Fruit fly (Drosophila melanogaster) whole organism, embryonic: ENCODE results near the gene CG31365.
A peak's percentile ranks its signal among the peaks of the same experiment; 100 is the strongest.

Source experiments
- Adf1 ChIP-seq: fragments of 200-800 bp; sonication (Bioruptor generic); IDR thresholded peaks from 2 replicates; pipeline ENCODE4 v1.3.6; 2022; ENCODE audit warnings: missing biosample characterization, missing genetic modification characterization
- Aef1 ChIP-seq: fragments of 200-800 bp; sonication (Bioruptor generic); IDR thresholded peaks from 3 replicates; pipeline ENCODE4 v1.3.6; 2022; ENCODE audit warnings: missing biosample characterization, missing genetic modification characterization
- C15 ChIP-seq: fragments of 200-800 bp; sonication (Bioruptor generic); IDR thresholded peaks from 3 replicates; pipeline ENCODE4 v1.3.6; 2022; ENCODE audit warnings: missing biosample characterization, missing genetic modification characterization
- CG10209 ChIP-seq: fragments of 200-800 bp; sonication (Bioruptor generic); optimal IDR thresholded peaks from 3 replicates; lab custom pipeline; 2017; ENCODE audit warnings: missing biosample characterization, mild to moderate bottlenecking, missing genetic modification characterization, missing genetic modification reagents
- CG11456 ChIP-seq: fragments of 200-800 bp; sonication (Bioruptor generic); IDR thresholded peaks from 3 replicates; pipeline ENCODE4 v1.3.6; 2022; ENCODE audit warnings: missing biosample characterization, missing genetic modification characterization
- CG11560 ChIP-seq: fragments of 200-800 bp; sonication (Bioruptor generic); IDR thresholded peaks from 3 replicates; pipeline ENCODE4 v1.3.6; 2022; ENCODE audit warnings: missing biosample characterization, missing genetic modification characterization
- CG13894 ChIP-seq: fragments of 200-800 bp; sonication (Bioruptor generic); optimal IDR thresholded peaks from 3 replicates; lab custom pipeline; 2018; ENCODE audit warnings: missing biosample characterization, mild to moderate bottlenecking, missing genetic modification characterization, moderate library complexity
- CG17385 ChIP-seq: fragments of 200-800 bp; sonication (Bioruptor generic); optimal IDR thresholded peaks from 3 replicates; lab custom pipeline; 2018; ENCODE audit warnings: missing biosample characterization, mild to moderate bottlenecking, missing genetic modification characterization
- CG2120 ChIP-seq: fragments of 200-800 bp; sonication (Bioruptor generic); optimal IDR thresholded peaks from 3 replicates; lab custom pipeline; 2016; ENCODE audit warnings: missing biosample characterization, missing genetic modification characterization
- CG2875 ChIP-seq: fragments of 200-800 bp; sonication (Bioruptor generic); optimal IDR thresholded peaks from 2 replicates; lab custom pipeline; 2017; ENCODE audit warnings: missing biosample characterization, mild to moderate bottlenecking, missing genetic modification characterization, missing genetic modification reagents
- CG4404 ChIP-seq: fragments of 200-800 bp; sonication (Bioruptor generic); IDR thresholded peaks from 2 replicates; pipeline ENCODE4 v1.3.6; 2022; ENCODE audit warnings: missing biosample characterization, missing genetic modification characterization
- CG5953 ChIP-seq: fragments of 200-800 bp; sonication (Bioruptor generic); IDR thresholded peaks from 2 replicates; pipeline ENCODE4 v1.3.6; 2022; ENCODE audit warnings: missing biosample characterization, missing genetic modification characterization
- CG6683 ChIP-seq: fragments of 200-800 bp; sonication (Bioruptor generic); optimal IDR thresholded peaks from 2 replicates; lab custom pipeline; 2017; ENCODE audit warnings: missing biosample characterization, mild to moderate bottlenecking, missing genetic modification characterization, missing genetic modification reagents
- CG9876 ChIP-seq: fragments of 200-800 bp; sonication (Bioruptor generic); optimal IDR thresholded peaks from 2 replicates; lab custom pipeline; 2016; ENCODE audit warnings: missing biosample characterization, missing genetic modification characterization
- Chrac-16 ChIP-seq: fragments of 200-800 bp; sonication (Bioruptor generic); optimal IDR thresholded peaks from 3 replicates; lab custom pipeline; 2016; ENCODE audit warnings: missing biosample characterization, missing genetic modification characterization
- Dfd ChIP-seq, 2 experiments: fragments of >200 bp; optimal IDR thresholded peaks; 2 replicates each; lab custom pipeline; 2017; ENCODE audit warnings: missing biosample characterization in 2 of 2, missing genetic modification characterization in 2 of 2
- E2f1 ChIP-seq: fragments of 200-800 bp; sonication (Bioruptor generic); IDR thresholded peaks from 2 replicates; pipeline ENCODE4 v1.3.6; 2022; ENCODE audit warnings: missing biosample characterization, missing genetic modification characterization
- Eip74EF ChIP-seq, 2 experiments: fragments of 200-800 bp in 1 of 2; fragments of >200 bp in 1 of 2; sonication (Bioruptor generic) in 1 of 2; optimal IDR thresholded peaks; 2 replicates each; lab custom pipeline; 2017 to 2019; ENCODE audit warnings: missing biosample characterization in 2 of 2, missing genetic modification characterization in 2 of 2, mild to moderate bottlenecking in 1 of 2, moderate library complexity in 1 of 2
- HLHmδ ChIP-seq: fragments of 200-800 bp; sonication (Bioruptor generic); optimal IDR thresholded peaks from 2 replicates; lab custom pipeline; 2018; ENCODE audit warnings: missing biosample characterization, mild to moderate bottlenecking, missing genetic modification characterization, moderate library complexity
- HmgZ ChIP-seq: fragments of 200-800 bp; sonication (Bioruptor generic); optimal IDR thresholded peaks from 2 replicates; lab custom pipeline; 2018; ENCODE audit warnings: missing biosample characterization, mild to moderate bottlenecking, missing genetic modification characterization
- Kr ChIP-seq: fragments of 200-800 bp; sonication (Bioruptor generic); optimal IDR thresholded peaks from 2 replicates; lab custom pipeline; 2017; ENCODE audit warnings: missing biosample characterization, mild to moderate bottlenecking, missing genetic modification characterization
- Neu2 ChIP-seq: fragments of 200-800 bp; sonication (Bioruptor generic); optimal IDR thresholded peaks from 3 replicates; lab custom pipeline; 2016; ENCODE audit warnings: missing biosample characterization, missing genetic modification characterization, borderline replicate concordance
- Poxn ChIP-seq: fragments of 200-800 bp; sonication (Bioruptor generic); IDR thresholded peaks from 2 replicates; pipeline ENCODE4 v1.3.6; 2022; ENCODE audit warnings: missing biosample characterization, missing genetic modification characterization
- Rfx ChIP-seq: fragments of 200-800 bp; sonication (Bioruptor generic); IDR thresholded peaks from 2 replicates; pipeline ENCODE4 v1.3.6; 2022; ENCODE audit warnings: missing biosample characterization, missing genetic modification characterization
- aop ChIP-seq: fragments of 200-800 bp; sonication (Bioruptor generic); IDR thresholded peaks from 2 replicates; pipeline ENCODE4 v1.3.6; 2022; ENCODE audit warnings: missing biosample characterization, missing genetic modification characterization
- ara ChIP-seq: fragments of 200-800 bp; sonication (Bioruptor generic); IDR thresholded peaks from 2 replicates; pipeline ENCODE4 v1.3.6; 2022; ENCODE audit warnings: missing biosample characterization, missing genetic modification characterization
- ato ChIP-seq: fragments of 200-800 bp; sonication (Bioruptor generic); IDR thresholded peaks from 2 replicates; pipeline ENCODE4 v1.3.6; 2022; ENCODE audit warnings: missing biosample characterization, missing genetic modification characterization; ENCODE audit not compliant: partially characterized antibody
- bigmax ChIP-seq: fragments of 200-800 bp; sonication (Bioruptor generic); optimal IDR thresholded peaks from 2 replicates; lab custom pipeline; 2018; ENCODE audit warnings: missing biosample characterization, mild to moderate bottlenecking, missing genetic modification characterization
- chinmo ChIP-seq: fragments of 200-800 bp; sonication (Bioruptor generic); IDR thresholded peaks from 4 replicates; pipeline ENCODE4 v1.3.6; 2022; ENCODE audit warnings: missing biosample characterization, missing genetic modification characterization; ENCODE audit not compliant: partially characterized antibody
- dmrt11E ChIP-seq: fragments of 200-800 bp; sonication (Bioruptor generic); optimal IDR thresholded peaks from 3 replicates; lab custom pipeline; 2018; ENCODE audit warnings: missing biosample characterization, mild to moderate bottlenecking, missing genetic modification characterization, moderate library complexity
- en ChIP-seq: fragments of 200-800 bp; sonication (Bioruptor generic); optimal IDR thresholded peaks from 2 replicates; lab custom pipeline; 2016; ENCODE audit warnings: missing biosample characterization, missing genetic modification characterization
- fd102C ChIP-seq: fragments of 200-800 bp; sonication (Bioruptor generic); optimal IDR thresholded peaks from 2 replicates; lab custom pipeline; 2018; ENCODE audit warnings: missing biosample characterization, mild to moderate bottlenecking, missing genetic modification characterization, moderate library complexity
- fd96Cb ChIP-seq: fragments of 200-800 bp; sonication (Bioruptor generic); optimal IDR thresholded peaks from 2 replicates; lab custom pipeline; 2018; ENCODE audit warnings: missing biosample characterization, mild to moderate bottlenecking, missing genetic modification characterization, moderate library complexity
- gcm2 ChIP-seq: fragments of 200-800 bp; sonication (Bioruptor generic); optimal IDR thresholded peaks from 2 replicates; lab custom pipeline; 2016; ENCODE audit warnings: missing biosample characterization, missing genetic modification characterization
- hth ChIP-seq: fragments of >200 bp; optimal IDR thresholded peaks from 2 replicates; lab custom pipeline; 2017; ENCODE audit warnings: inconsistent platforms
- inv ChIP-seq: fragments of 200-800 bp; sonication (Bioruptor generic); IDR thresholded peaks from 2 replicates; pipeline ENCODE4 v1.3.6; 2022; ENCODE audit warnings: missing biosample characterization, missing genetic modification characterization; ENCODE audit not compliant: partially characterized antibody
- lab ChIP-seq: fragments of 200-800 bp; sonication (Bioruptor generic); optimal IDR thresholded peaks from 3 replicates; lab custom pipeline; 2017; ENCODE audit warnings: missing biosample characterization, missing genetic modification characterization, mild to moderate bottlenecking, moderate library complexity, missing genetic modification reagents
- luna ChIP-seq: fragments of 200-800 bp; sonication (Bioruptor generic); optimal IDR thresholded peaks from 2 replicates; lab custom pipeline; 2016; ENCODE audit warnings: missing biosample characterization, missing genetic modification characterization
- nerfin-2 ChIP-seq: fragments of 200-800 bp; sonication (Bioruptor generic); IDR thresholded peaks from 2 replicates; pipeline ENCODE4 v1.3.6; 2022; ENCODE audit warnings: missing biosample characterization, missing genetic modification characterization; ENCODE audit not compliant: partially characterized antibody
- onecut ChIP-seq: fragments of 200-800 bp; sonication (Bioruptor generic); IDR thresholded peaks from 2 replicates; pipeline ENCODE4 v1.3.6; 2022; ENCODE audit warnings: missing biosample characterization, missing genetic modification characterization
- pum ChIP-seq: fragments of 200-800 bp; sonication (Bioruptor generic); optimal IDR thresholded peaks from 2 replicates; lab custom pipeline; 2016; ENCODE audit warnings: missing biosample characterization, missing genetic modification characterization
- salm ChIP-seq: fragments of 200-800 bp; sonication (Bioruptor generic); optimal IDR thresholded peaks from 2 replicates; lab custom pipeline; 2018; ENCODE audit warnings: missing biosample characterization, mild to moderate bottlenecking, missing genetic modification characterization
- sc ChIP-seq, 3 experiments: fragments of >200 bp in 2 of 3; fragments of 200-800 bp in 1 of 3; sonication (Bioruptor generic) in 1 of 3; optimal IDR thresholded peaks; 2 replicates in 2 of 3; 3 replicates in 1 of 3; lab custom pipeline; 2017; ENCODE audit warnings: mild to moderate bottlenecking in 1 of 3, missing biosample characterization in 1 of 3, missing genetic modification characterization in 1 of 3, missing genetic modification reagents in 1 of 3
- sima ChIP-seq: fragments of 200-800 bp; sonication (Bioruptor generic); optimal IDR thresholded peaks from 2 replicates; lab custom pipeline; 2016; ENCODE audit warnings: missing biosample characterization, missing genetic modification characterization
- slbo ChIP-seq: fragments of 200-800 bp; sonication (Bioruptor generic); IDR thresholded peaks from 2 replicates; pipeline ENCODE4 v1.3.6; 2022; ENCODE audit warnings: missing biosample characterization, missing genetic modification characterization
- so ChIP-seq: fragments of 200-800 bp; sonication (Bioruptor generic); IDR thresholded peaks from 3 replicates; pipeline ENCODE4 v1.3.6; 2022; ENCODE audit warnings: missing biosample characterization, missing genetic modification characterization
- tll ChIP-seq, 2 experiments: fragments of 200-800 bp in 1 of 2; fragments of >200 bp in 1 of 2; sonication (Bioruptor generic) in 1 of 2; optimal IDR thresholded peaks; 2 replicates each; lab custom pipeline; 2017 to 2019; ENCODE audit warnings: missing biosample characterization in 2 of 2, missing genetic modification characterization in 2 of 2, mild to moderate bottlenecking in 1 of 2, moderate library complexity in 1 of 2
- tna ChIP-seq: fragments of 200-800 bp; sonication (Bioruptor generic); IDR thresholded peaks from 2 replicates; pipeline ENCODE4 v1.3.6; 2022; ENCODE audit warnings: missing biosample characterization, missing genetic modification characterization; ENCODE audit not compliant: partially characterized antibody
- zfh2 ChIP-seq: fragments of 200-800 bp; sonication (Bioruptor generic); optimal IDR thresholded peaks from 2 replicates; lab custom pipeline; 2016; ENCODE audit warnings: missing biosample characterization, missing genetic modification characterization

The CG31365 gene

DNA sequence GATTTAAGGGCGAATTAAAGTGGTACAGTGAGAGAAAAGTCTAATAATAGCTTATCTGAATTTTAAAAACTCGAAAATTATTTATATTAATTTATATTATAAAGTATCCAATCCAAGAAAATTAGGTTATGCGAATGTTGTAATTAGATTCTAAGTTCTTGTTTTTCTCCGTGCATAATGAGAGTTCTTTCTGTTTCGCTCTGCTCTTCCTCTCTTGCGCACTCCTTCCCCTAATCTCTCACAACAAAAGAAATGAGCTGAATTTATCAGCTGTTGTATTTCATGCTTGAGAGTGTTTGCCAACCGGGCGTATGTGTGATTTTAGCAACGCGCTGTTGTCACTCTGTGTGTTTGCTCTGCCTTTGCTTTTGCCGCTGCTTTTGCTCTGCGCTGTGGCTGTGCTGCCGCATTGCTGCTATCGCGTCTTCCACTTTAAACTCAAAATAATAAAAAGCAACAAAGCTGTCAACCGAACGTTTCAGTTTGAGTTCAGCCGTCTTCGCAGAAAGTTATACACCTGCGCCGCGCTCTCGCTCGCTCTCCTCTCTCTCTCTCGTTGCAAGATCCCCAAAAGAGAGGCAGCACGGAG, 47.3 kb upstream of the CG31365 start, which contains the start of gene CG46310 (continued):
- 0 out of 2 replicates have a peak, but pooled peaks have one; percentile 47 for TF ChIP-seq CG4404 (GFP tag; lab: Robert Waterston, UW)
- TF ChIP-seq E2f1 (GFP tag; lab: Robert Waterston, UW), result peak; percentile 84
- TF ChIP-seq so (GFP tag; lab: Robert Waterston, UW), result peak; percentile 56; the same call in 1 of the 3 replicates
- TF ChIP-seq CG5953 (GFP tag; lab: Robert Waterston, UW), result peak; percentile 58
- TF ChIP-seq Dfd (GFP tag; optimal IDR thresholded peaks at IDR 0.05; lab: Kevin White, UChicago), result no peak
- peak; percentile 94 for TF ChIP-seq Rfx (GFP tag; lab: Robert Waterston, UW)
- TF ChIP-seq nerfin-2 (GFP tag; lab: Robert Waterston, UW), result no peak
- TF ChIP-seq en (GFP tag; lab: Kevin White, UChicago), result no peak
- TF ChIP-seq pum (GFP tag; lab: Kevin White, UChicago), result no peak
- TF ChIP-seq Chrac-16 (GFP tag; lab: Kevin White, UChicago), result peak; percentile 31
- peak; percentile 45 for TF ChIP-seq fd96Cb (tag; lab: Kevin White, UChicago)
- TF ChIP-seq CG10209 (GFP tag; lab: Kevin White, UChicago), result peak; percentile 65
- TF ChIP-seq ara (GFP tag; lab: Robert Waterston, UW), result peak; percentile 68
- TF ChIP-seq dmrt11E (tag; lab: Kevin White, UChicago), result no peak
- peak in 1 of 2 experiments; percentile 43 for TF ChIP-seq Eip74EF (GFP tag; optimal IDR thresholded peaks at IDR 0.05; lab: Kevin White, UChicago)
- TF ChIP-seq fd102C (GFP tag; lab: Kevin White, UChicago), result no peak
- no peak for TF ChIP-seq luna
- TF ChIP-seq HLHmδ, result no peak
- no peak for TF ChIP-seq inv
- TF ChIP-seq chinmo (GFP tag; lab: Robert Waterston, UW), result peak; percentile 81; the same call in 3 of the 4 replicates
- no peak for TF ChIP-seq CG9876
- TF ChIP-seq slbo (GFP tag; lab: Robert Waterston, UW), result peak; percentile 86
- TF ChIP-seq CG13894 (tag; lab: Kevin White, UChicago), result no peak
- TF ChIP-seq sc (optimal IDR thresholded peaks at IDR 0.05; lab: Kevin White, UChicago), result no peak
- TF ChIP-seq sc (GFP tag; optimal IDR thresholded peaks at IDR 0.05; lab: Kevin White, UChicago), result no peak
- TF ChIP-seq sima (GFP tag; lab: Kevin White, UChicago), result no peak
- TF ChIP-seq CG2875 (GFP tag; lab: Kevin White, UChicago), result peak; percentile 56
- no peak for TF ChIP-seq Neu2 (GFP tag; lab: Kevin White, UChicago)
- TF ChIP-seq lab (GFP tag; lab: Kevin White, UChicago), result peak; percentile 89
- peak; percentile 84 for TF ChIP-seq Aef1 (GFP tag; lab: Robert Waterston, UW)
- no peak for TF ChIP-seq Kr (GFP tag; lab: Kevin White, UChicago)
- TF ChIP-seq CG17385 (GFP tag; lab: Kevin White, UChicago), result peak; percentile 46
- TF ChIP-seq CG11456 (GFP tag; lab: Robert Waterston, UW), result peak; percentile 88
- TF ChIP-seq ato (GFP tag; lab: Robert Waterston, UW), result no peak
- TF ChIP-seq gcm2 (GFP tag; lab: Kevin White, UChicago), result no peak
- TF ChIP-seq aop, result no peak
- TF ChIP-seq Poxn (GFP tag; lab: Robert Waterston, UW), result no peak
- peak; percentile 66; the same call in 2 of the 3 replicates for TF ChIP-seq C15 (GFP tag; lab: Robert Waterston, UW)
- peak; percentile 67 for TF ChIP-seq CG2120 (GFP tag; lab: Kevin White, UChicago)
- peak; percentile 67 for TF ChIP-seq CG11560 (tag; lab: Robert Waterston, UW)
- peak; percentile 16 for TF ChIP-seq zfh2 (GFP tag; lab: Kevin White, UChicago)
- no peak for TF ChIP-seq tll (GFP tag; optimal IDR thresholded peaks at IDR 0.05; lab: Kevin White, UChicago)
- peak; percentile 81 for TF ChIP-seq Adf1
- TF ChIP-seq CG6683 (GFP tag; lab: Kevin White, UChicago), result peak; percentile 31
- TF ChIP-seq bigmax (GFP tag; lab: Kevin White, UChicago), result no peak
- TF ChIP-seq salm (tag; lab: Kevin White, UChicago), result peak; percentile 52
- peak; percentile 39 for TF ChIP-seq HmgZ (tag; lab: Kevin White, UChicago)
- TF ChIP-seq tna (GFP tag; lab: Robert Waterston, UW), result no peak
- no peak for TF ChIP-seq hth
- peak; percentile 57 for TF ChIP-seq onecut
